Worm (Caenorhabditis elegans): ENCODE measurements around the gene spin-3.

- TF ChIP-seq aly-1 (tag; optimal IDR thresholded peaks at IDR 0.05): no peak
- TF ChIP-seq ama-1 (optimal IDR thresholded peaks at IDR 0.05): no peak
- no peak for TF ChIP-seq ceh-13 (GFP tag; optimal IDR thresholded peaks at IDR 0.05)
- no peak for TF ChIP-seq hmbx-1 (tag; optimal IDR thresholded peaks at IDR 0.05)
- TF ChIP-seq flt-1 (GFP tag; IDR thresholded peaks at IDR 0.05): no peak
- TF ChIP-seq pes-1 (GFP tag; IDR thresholded peaks at IDR 0.05): no peak
- TF ChIP-seq tbx-11 (GFP tag; IDR thresholded peaks at IDR 0.05): no peak
- no peak for TF ChIP-seq hmg-4 (GFP tag; optimal IDR thresholded peaks at IDR 0.05)
- TF ChIP-seq hnd-1 (tag; optimal IDR thresholded peaks at IDR 0.05): no peak
- TF ChIP-seq ets-7 (tag; optimal IDR thresholded peaks at IDR 0.05): no peak
- no peak for TF ChIP-seq scrt-1 (GFP tag; IDR thresholded peaks at IDR 0.05)
- TF ChIP-seq ceh-36 (tag; optimal IDR thresholded peaks at IDR 0.05): no peak
Observed at ce11 chrX:13165686-13166085, 35.6 kb downstream of the spin-3 start.
